Fruit fly (Drosophila melanogaster) whole organism, pupa: ENCODE data around the gene CG33234.

Experiments
- CG12605 ChIP-seq: fragments of 200-800 bp; sonication (Bioruptor generic); IDR thresholded peaks from 2 replicates; pipeline ENCODE4 v1.3.6; 2022; ENCODE audit warnings: missing biosample characterization, missing genetic modification characterization
- CG8159 ChIP-seq: fragments of 200-800 bp; sonication (Bioruptor generic); optimal IDR thresholded peaks from 3 replicates; lab custom pipeline; 2018; ENCODE audit warnings: missing biosample characterization, mild to moderate bottlenecking, missing genetic modification characterization, moderate library complexity
- CG8301 ChIP-seq: fragments of 200-800 bp; sonication (Bioruptor generic); optimal IDR thresholded peaks from 2 replicates; lab custom pipeline; 2018; ENCODE audit warnings: missing biosample characterization, mild to moderate bottlenecking, missing genetic modification characterization
- EcR ChIP-seq: fragments of 200-800 bp; sonication (Bioruptor generic); optimal IDR thresholded peaks from 3 replicates; lab custom pipeline; 2019; ENCODE audit warnings: missing biosample characterization, missing genetic modification characterization, mild to moderate bottlenecking, moderate library complexity, missing genetic modification reagents
- Snoo ChIP-seq: fragments of 200-800 bp; sonication (Bioruptor generic); optimal IDR thresholded peaks from 3 replicates; lab custom pipeline; 2017; ENCODE audit warnings: missing biosample characterization, mild to moderate bottlenecking, missing genetic modification characterization, inconsistent platforms
- fd96Ca ChIP-seq: fragments of 200-800 bp; sonication (Bioruptor generic); IDR thresholded peaks from 3 replicates; pipeline ENCODE4 v1.3.6; 2022; ENCODE audit warnings: missing biosample characterization, missing genetic modification characterization

dm6 chr3L:2651800-2652199 is 9.6 kb upstream of the CG33234 start, which contains the start of the genes ProRS-m, CG42304 and Snup:
- no peak for TF ChIP-seq fd96Ca
- TF ChIP-seq CG8301 (tag; lab: Kevin White, UChicago), result no peak
- TF ChIP-seq CG12605, result no peak
- peak; percentile 68 for TF ChIP-seq CG8159 (tag; lab: Kevin White, UChicago)
- no peak for TF ChIP-seq Snoo (tag; lab: Kevin White, UChicago)
- no peak for TF ChIP-seq EcR (GFP tag; lab: Kevin White, UChicago)
